Worm (Caenorhabditis elegans): ENCODE data around the gene W09D6.5.

ce11 chrIII:11119176-11119853, 31.0 kb downstream of the W09D6.5 start, which contains the start of the genes sup-35 and Y48A6C.4:
- TF ChIP-seq hlh-1 (tag; optimal IDR thresholded peaks at IDR 0.05) (peak; percentile 11), unc-62 (GFP tag; optimal IDR thresholded peaks at IDR 0.05) (no peak), blmp-1 (tag; optimal IDR thresholded peaks at IDR 0.05) (no peak), nhr-237 (tag; optimal IDR thresholded peaks at IDR 0.05) (peak; percentile 87), nhr-76 (tag; optimal IDR thresholded peaks at IDR 0.05) (no peak), lsy-2 (tag; optimal IDR thresholded peaks at IDR 0.05) (peak; percentile 38), nhr-28 (tag; optimal IDR thresholded peaks at IDR 0.05) (no peak), ham-2 (GFP tag; optimal IDR thresholded peaks at IDR 0.05) (no peak), nhr-12 (tag; optimal IDR thresholded peaks at IDR 0.05) (no peak), pha-4 (tag; optimal IDR thresholded peaks at IDR 0.05) (no peak), mls-2 (tag; optimal IDR thresholded peaks at IDR 0.05) (peak; percentile 66), flh-1 (GFP tag; optimal IDR thresholded peaks at IDR 0.05) (no peak), ztf-11 (tag; optimal IDR thresholded peaks at IDR 0.05) (no peak)
